Worm (Caenorhabditis elegans) whole organism, L2 larva: Measurements from ENCODE around the gene F44E2.10.

Experiments used
- alr-1 ChIP-seq: fragments of 150-350 bp; optimal IDR thresholded peaks from 2 replicates; lab custom pipeline; 2014; ENCODE audit warnings: missing biosample characterization, missing genetic modification characterization
- dmd-4 ChIP-seq: sonication (generic microtip); optimal IDR thresholded peaks from 2 replicates; lab custom pipeline; 2017; ENCODE audit warnings: missing biosample characterization, missing genetic modification characterization

F44E2.10 gene

ce11 chrIII:8779912-8780311 lies 51.0 kb downstream of the F44E2.10 start, which contains the start of gene K02D10.4:
Gene K02D10.4, minus strand, starts transcription at chrIII:8780012.
- TF ChIP-seq dmd-4 (tag; lab: Kevin White, UChicago): no peak
- no peak for TF ChIP-seq alr-1 (tag; lab: Kevin White, UChicago)
